Fruit fly (Drosophila melanogaster) whole organism, embryonic: ENCODE measurements around the gene Orct2.

Source experiments
- Abd-B ChIP-seq: fragments of 200-800 bp; sonication (Bioruptor generic); optimal IDR thresholded peaks from 2 replicates; lab custom pipeline; 2018; ENCODE audit warnings: missing biosample characterization, mild to moderate bottlenecking, missing genetic modification characterization, moderate library complexity
- Atf6 ChIP-seq: fragments of 200-800 bp; sonication (Bioruptor generic); IDR thresholded peaks from 2 replicates; pipeline ENCODE4 v1.3.6; 2022; ENCODE audit warnings: missing biosample characterization, missing genetic modification characterization
- C15 ChIP-seq: fragments of 200-800 bp; sonication (Bioruptor generic); IDR thresholded peaks from 3 replicates; pipeline ENCODE4 v1.3.6; 2022; ENCODE audit warnings: missing biosample characterization, missing genetic modification characterization
- CG10431 ChIP-seq: fragments of 200-800 bp; sonication (Bioruptor generic); optimal IDR thresholded peaks from 3 replicates; lab custom pipeline; 2018; ENCODE audit warnings: missing biosample characterization, mild to moderate bottlenecking, missing genetic modification characterization
- CG10979 ChIP-seq: fragments of 200-800 bp; sonication (Bioruptor generic); optimal IDR thresholded peaks from 2 replicates; lab custom pipeline; 2018; ENCODE audit warnings: missing biosample characterization, mild to moderate bottlenecking, missing genetic modification characterization, moderate library complexity
- CG12942 ChIP-seq: fragments of 200-800 bp; sonication (Bioruptor generic); optimal IDR thresholded peaks from 3 replicates; lab custom pipeline; 2016; ENCODE audit warnings: missing biosample characterization, missing genetic modification characterization
- CG13775 ChIP-seq: fragments of 200-800 bp; sonication (Bioruptor generic); optimal IDR thresholded peaks from 3 replicates; lab custom pipeline; 2017; ENCODE audit warnings: missing biosample characterization, mild to moderate bottlenecking, missing genetic modification characterization
- CG14667 ChIP-seq: fragments of 200-800 bp; sonication (Bioruptor generic); IDR thresholded peaks from 2 replicates; pipeline ENCODE4 v1.3.6; 2022; ENCODE audit warnings: missing biosample characterization, missing genetic modification characterization
- CG1529 ChIP-seq: fragments of 200-800 bp; sonication (Bioruptor generic); optimal IDR thresholded peaks from 3 replicates; lab custom pipeline; 2018; ENCODE audit warnings: missing biosample characterization, missing genetic modification characterization
- CG15514 ChIP-seq: fragments of 200-800 bp; sonication (Bioruptor generic); optimal IDR thresholded peaks from 3 replicates; lab custom pipeline; 2017; ENCODE audit warnings: missing biosample characterization, missing genetic modification characterization, mild to moderate bottlenecking, moderate library complexity, missing genetic modification reagents
- CG1647 ChIP-seq: fragments of 200-800 bp; sonication (Bioruptor generic); optimal IDR thresholded peaks from 3 replicates; lab custom pipeline; 2016; ENCODE audit warnings: missing biosample characterization, missing genetic modification characterization
- CG17359 ChIP-seq: fragments of 200-800 bp; sonication (Bioruptor generic); optimal IDR thresholded peaks from 3 replicates; lab custom pipeline; 2018; ENCODE audit warnings: missing biosample characterization, mild to moderate bottlenecking, missing genetic modification characterization, moderate library complexity
- CG17361 ChIP-seq: fragments of 200-800 bp; sonication (Bioruptor generic); IDR thresholded peaks from 3 replicates; pipeline ENCODE4 v1.3.6; 2022; ENCODE audit warnings: missing biosample characterization, missing genetic modification characterization
- CG18764 ChIP-seq: fragments of 200-800 bp; sonication (Bioruptor generic); optimal IDR thresholded peaks from 3 replicates; lab custom pipeline; 2016; ENCODE audit warnings: missing biosample characterization, missing genetic modification characterization
- CG30020 ChIP-seq: fragments of 200-800 bp; optimal IDR thresholded peaks from 2 replicates; lab custom pipeline; 2019; ENCODE audit warnings: missing biosample characterization, mild to moderate bottlenecking, missing genetic modification characterization, moderate library complexity
- CG3065 ChIP-seq: fragments of 200-800 bp; sonication (Bioruptor generic); optimal IDR thresholded peaks from 2 replicates; lab custom pipeline; 2016; ENCODE audit warnings: missing biosample characterization, missing genetic modification characterization
- CG32767 ChIP-seq: fragments of 200-800 bp; sonication (Bioruptor generic); IDR thresholded peaks from 2 replicates; pipeline ENCODE4 v1.3.6; 2022; ENCODE audit warnings: missing biosample characterization, missing genetic modification characterization
- CG5245 ChIP-seq: fragments of 200-800 bp; sonication (Bioruptor generic); optimal IDR thresholded peaks from 3 replicates; lab custom pipeline; 2016; ENCODE audit warnings: missing biosample characterization, missing genetic modification characterization
- CG7963 ChIP-seq: fragments of 200-800 bp; sonication (Bioruptor generic); IDR thresholded peaks from 3 replicates; pipeline ENCODE4 v1.3.6; 2022; ENCODE audit warnings: missing biosample characterization, missing genetic modification characterization; ENCODE audit not compliant: partially characterized antibody
- CTCF ChIP-seq: fragments of 200-800 bp; sonication (Bioruptor generic); optimal IDR thresholded peaks from 2 replicates; lab custom pipeline; 2017; ENCODE audit warnings: missing biosample characterization, mild to moderate bottlenecking, missing genetic modification characterization, moderate library complexity
- Doc2 ChIP-seq: fragments of 200-800 bp; sonication (Bioruptor generic); IDR thresholded peaks from 2 replicates; pipeline ENCODE4 v1.3.6; 2022; ENCODE audit warnings: missing biosample characterization, missing genetic modification characterization
- Drgx ChIP-seq: fragments of 200-800 bp; sonication (Bioruptor generic); IDR thresholded peaks from 2 replicates; pipeline ENCODE4 v1.3.6; 2022; ENCODE audit warnings: missing biosample characterization, missing genetic modification characterization
- Ets65A ChIP-seq: fragments of 200-800 bp; sonication (Bioruptor generic); peaks from one replicate; lab custom pipeline; 2016; ENCODE audit warnings: missing biosample characterization, missing genetic modification characterization
- H2.0 ChIP-seq: fragments of 200-800 bp; sonication (Bioruptor generic); IDR thresholded peaks from 2 replicates; pipeline ENCODE4 v1.3.6; 2022; ENCODE audit warnings: missing biosample characterization, missing genetic modification characterization
- Kr ChIP-seq: fragments of 200-800 bp; sonication (Bioruptor generic); optimal IDR thresholded peaks from 2 replicates; lab custom pipeline; 2017; ENCODE audit warnings: missing biosample characterization, mild to moderate bottlenecking, missing genetic modification characterization
- Oli ChIP-seq: fragments of 200-800 bp; sonication (Bioruptor generic); optimal IDR thresholded peaks from 2 replicates; lab custom pipeline; 2018; ENCODE audit warnings: missing biosample characterization, mild to moderate bottlenecking, missing genetic modification characterization, moderate library complexity
- Side ChIP-seq: fragments of 200-800 bp; sonication (Bioruptor generic); optimal IDR thresholded peaks from 2 replicates; lab custom pipeline; 2016; ENCODE audit warnings: missing biosample characterization, missing genetic modification characterization
- TFAM ChIP-seq: fragments of 200-800 bp; sonication (Bioruptor generic); optimal IDR thresholded peaks from 2 replicates; lab custom pipeline; 2017; ENCODE audit warnings: missing biosample characterization, missing genetic modification characterization, inconsistent platforms
- al ChIP-seq: fragments of 200-800 bp; sonication (Bioruptor generic); IDR thresholded peaks from 2 replicates; pipeline ENCODE4 v1.3.6; 2022; ENCODE audit warnings: missing biosample characterization, missing genetic modification characterization
- ash1 ChIP-seq: fragments of 200-800 bp; sonication (Bioruptor generic); optimal IDR thresholded peaks from 2 replicates; lab custom pipeline; 2018; ENCODE audit warnings: missing biosample characterization, mild to moderate bottlenecking, missing genetic modification characterization
- bcd ChIP-seq: fragments of 200-800 bp; sonication (Bioruptor generic); optimal IDR thresholded peaks from 2 replicates; lab custom pipeline; 2017; ENCODE audit warnings: missing biosample characterization, mild to moderate bottlenecking, missing genetic modification characterization
- bowl ChIP-seq: fragments of 200-800 bp; sonication (Bioruptor generic); IDR thresholded peaks from 2 replicates; pipeline ENCODE4 v1.3.6; 2022; ENCODE audit warnings: missing biosample characterization, missing genetic modification characterization
- cato ChIP-seq: fragments of 200-800 bp; sonication (Bioruptor generic); optimal IDR thresholded peaks from 2 replicates; lab custom pipeline; 2016; ENCODE audit warnings: missing biosample characterization, missing genetic modification characterization, borderline replicate concordance
- crp ChIP-seq, 2 experiments: fragments of 200-800 bp; sonication (Bioruptor generic); optimal IDR thresholded peaks; 2 replicates in 1 of 2; 3 replicates in 1 of 2; lab custom pipeline; 2017; ENCODE audit warnings: missing biosample characterization in 2 of 2, missing genetic modification characterization in 2 of 2, mild to moderate bottlenecking in 1 of 2, moderate library complexity in 1 of 2
- dan ChIP-seq: fragments of 200-800 bp; sonication (Bioruptor generic); IDR thresholded peaks from 2 replicates; pipeline ENCODE4 v1.3.6; 2022; ENCODE audit warnings: missing biosample characterization, missing genetic modification characterization
- fd102C ChIP-seq: fragments of 200-800 bp; sonication (Bioruptor generic); optimal IDR thresholded peaks from 2 replicates; lab custom pipeline; 2018; ENCODE audit warnings: missing biosample characterization, mild to moderate bottlenecking, missing genetic modification characterization, moderate library complexity
- gce ChIP-seq: fragments of 200-800 bp; sonication (Bioruptor generic); IDR thresholded peaks from 3 replicates; pipeline ENCODE4 v1.3.6; 2022; ENCODE audit warnings: missing biosample characterization, missing genetic modification characterization
- gro ChIP-seq: fragments of 200-800 bp; sonication (Bioruptor generic); optimal IDR thresholded peaks from 2 replicates; lab custom pipeline; 2016; ENCODE audit warnings: missing biosample characterization, missing genetic modification characterization
- hbn ChIP-seq: fragments of 200-800 bp; sonication (Bioruptor generic); IDR thresholded peaks from 2 replicates; pipeline ENCODE4 v1.3.6; 2022; ENCODE audit warnings: missing biosample characterization, missing genetic modification characterization; ENCODE audit not compliant: partially characterized antibody
- jigr1 ChIP-seq: fragments of 200-800 bp; sonication (Bioruptor generic); IDR thresholded peaks from 3 replicates; pipeline ENCODE4 v1.3.6; 2022; ENCODE audit warnings: missing biosample characterization, missing genetic modification characterization
- kah ChIP-seq: fragments of 200-800 bp; sonication (Bioruptor generic); optimal IDR thresholded peaks from 2 replicates; lab custom pipeline; 2018; ENCODE audit warnings: missing biosample characterization, mild to moderate bottlenecking, missing genetic modification characterization
- lbe ChIP-seq: fragments of 200-800 bp; sonication (Bioruptor generic); optimal IDR thresholded peaks from 2 replicates; lab custom pipeline; 2016; ENCODE audit warnings: missing biosample characterization, mild to moderate bottlenecking, missing genetic modification characterization
- nmo ChIP-seq: fragments of 200-800 bp; sonication (Bioruptor generic); optimal IDR thresholded peaks from 2 replicates; lab custom pipeline; 2018; ENCODE audit warnings: missing biosample characterization, mild to moderate bottlenecking, missing genetic modification characterization, moderate library complexity
- org-1 ChIP-seq: fragments of 200-800 bp; sonication (Bioruptor generic); optimal IDR thresholded peaks from 2 replicates; lab custom pipeline; 2017; ENCODE audit warnings: missing biosample characterization, missing genetic modification characterization
- pfk ChIP-seq: fragments of 200-800 bp; sonication (Bioruptor generic); optimal IDR thresholded peaks from 2 replicates; lab custom pipeline; 2018; ENCODE audit warnings: missing biosample characterization, mild to moderate bottlenecking, missing genetic modification characterization, moderate library complexity
- pho ChIP-seq: fragments of 200-800 bp; sonication (Bioruptor generic); optimal IDR thresholded peaks from 2 replicates; lab custom pipeline; 2016; ENCODE audit warnings: missing biosample characterization, missing genetic modification characterization
- pita ChIP-seq: fragments of 200-800 bp; sonication (Bioruptor generic); optimal IDR thresholded peaks from 2 replicates; lab custom pipeline; 2017; ENCODE audit warnings: missing biosample characterization, mild to moderate bottlenecking, missing genetic modification characterization
- salm ChIP-seq: fragments of 200-800 bp; sonication (Bioruptor generic); optimal IDR thresholded peaks from 2 replicates; lab custom pipeline; 2018; ENCODE audit warnings: missing biosample characterization, mild to moderate bottlenecking, missing genetic modification characterization
- scrt ChIP-seq: fragments of 200-800 bp; sonication (Bioruptor generic); optimal IDR thresholded peaks from 2 replicates; lab custom pipeline; 2018; ENCODE audit warnings: missing biosample characterization, mild to moderate bottlenecking, missing genetic modification characterization, moderate library complexity
- sd ChIP-seq: fragments of 200-800 bp; sonication (Bioruptor generic); optimal IDR thresholded peaks from 3 replicates; lab custom pipeline; 2018; ENCODE audit warnings: missing biosample characterization, mild to moderate bottlenecking, missing genetic modification characterization, moderate library complexity
- sens ChIP-seq: fragments of 200-800 bp; sonication (Bioruptor generic); peaks from one replicate; lab custom pipeline; 2016; ENCODE audit warnings: missing biosample characterization, missing genetic modification characterization
- sob ChIP-seq: fragments of 200-800 bp; sonication (Bioruptor generic); IDR thresholded peaks from 2 replicates; pipeline ENCODE4 v1.3.6; 2022; ENCODE audit warnings: missing biosample characterization, missing genetic modification characterization
- tin ChIP-seq: fragments of 200-800 bp; sonication (Bioruptor generic); optimal IDR thresholded peaks from 3 replicates; lab custom pipeline; 2016; ENCODE audit warnings: missing biosample characterization, missing genetic modification characterization

Orct2 gene

dm6 chr3R:24298534-24298936 lies 25.7 kb downstream of the Orct2 start (continued):
- no peak for TF ChIP-seq CG18764
- TF ChIP-seq sd (tag; lab: Kevin White, UChicago) = peak; percentile 24
- peak; percentile 86 for TF ChIP-seq sens
- TF ChIP-seq gro (GFP tag; lab: Kevin White, UChicago) = no peak
- no peak for TF ChIP-seq bowl (GFP tag; lab: Robert Waterston, UW)
- TF ChIP-seq Oli = peak; percentile 35
- TF ChIP-seq CG1529 (GFP tag; lab: Kevin White, UChicago) = peak; percentile 17
- no peak for TF ChIP-seq CG30020 (tag; lab: Kevin White, UChicago)
- no peak for TF ChIP-seq Doc2 (GFP tag; lab: Robert Waterston, UW)
- TF ChIP-seq CG7963 (GFP tag; lab: Robert Waterston, UW) = no peak
- TF ChIP-seq jigr1 (GFP tag; lab: Robert Waterston, UW) = no peak
- TF ChIP-seq fd102C (GFP tag; lab: Kevin White, UChicago) = no peak
- no peak for TF ChIP-seq CG15514 (GFP tag; lab: Kevin White, UChicago)
- no peak for TF ChIP-seq al (GFP tag; lab: Robert Waterston, UW)
- no peak for TF ChIP-seq tin (GFP tag; lab: Kevin White, UChicago)
- TF ChIP-seq Ets65A (GFP tag; lab: Kevin White, UChicago) = no peak
- TF ChIP-seq nmo (GFP tag; lab: Kevin White, UChicago) = peak; percentile 24
- TF ChIP-seq Side (GFP tag; lab: Kevin White, UChicago) = no peak
- TF ChIP-seq CG17361 (GFP tag; lab: Robert Waterston, UW) = peak; percentile 31; the same call in 1 of the 3 replicates
- TF ChIP-seq hbn (GFP tag; lab: Robert Waterston, UW) = no peak
- no peak for TF ChIP-seq org-1 (GFP tag; lab: Kevin White, UChicago)
- TF ChIP-seq CG10431 (GFP tag; lab: Kevin White, UChicago) = no peak
- TF ChIP-seq CTCF = no peak
- no peak for TF ChIP-seq pho (GFP tag; lab: Kevin White, UChicago)
- TF ChIP-seq TFAM (GFP tag; lab: Kevin White, UChicago) = no peak
- no peak for TF ChIP-seq Kr (GFP tag; lab: Kevin White, UChicago)
- TF ChIP-seq Atf6 (GFP tag; lab: Robert Waterston, UW) = no peak
- TF ChIP-seq C15 = no peak
- peak; percentile 33 for TF ChIP-seq CG10979 (tag; lab: Kevin White, UChicago)
- peak; percentile 7 for TF ChIP-seq CG12942 (GFP tag; lab: Kevin White, UChicago)
- TF ChIP-seq sob (GFP tag; lab: Robert Waterston, UW) = no peak
- no peak for TF ChIP-seq pita
- no peak for TF ChIP-seq scrt (GFP tag; lab: Kevin White, UChicago)
- no peak for TF ChIP-seq dan
- no peak for TF ChIP-seq CG1647
- TF ChIP-seq CG17359 (tag; lab: Kevin White, UChicago) = peak; percentile 31
- no peak for TF ChIP-seq CG3065
- no peak for TF ChIP-seq H2.0 (GFP tag; lab: Robert Waterston, UW)
- no peak for TF ChIP-seq CG14667 (GFP tag; lab: Robert Waterston, UW)
- no peak for TF ChIP-seq pfk (GFP tag; lab: Kevin White, UChicago)
- no peak for TF ChIP-seq crp (GFP tag; optimal IDR thresholded peaks at IDR 0.05; lab: Kevin White, UChicago)
- no peak for TF ChIP-seq kah (GFP tag; lab: Kevin White, UChicago)
- TF ChIP-seq salm (tag; lab: Kevin White, UChicago) = no peak
- TF ChIP-seq Drgx (GFP tag; lab: Robert Waterston, UW) = no peak
- TF ChIP-seq gce (GFP tag; lab: Robert Waterston, UW) = no peak
- no peak for TF ChIP-seq CG32767
- peak; percentile 17 for TF ChIP-seq CG5245
- no peak for TF ChIP-seq lbe (GFP tag; lab: Kevin White, UChicago)
- no peak for TF ChIP-seq ash1
- TF ChIP-seq cato (GFP tag; lab: Kevin White, UChicago) = no peak
- TF ChIP-seq bcd (GFP tag; lab: Kevin White, UChicago) = no peak
- TF ChIP-seq Abd-B (GFP tag; lab: Kevin White, UChicago) = no peak
- no peak for TF ChIP-seq CG13775 (GFP tag; lab: Kevin White, UChicago)
